Worm (Caenorhabditis elegans) whole organism, midembryonic: ENCODE measurements around the gene C01F6.14.

Source experiments
- T22C8.4 ChIP-seq: fragments of 200-800 bp; sonication (Bioruptor generic); IDR thresholded peaks from 2 replicates; pipeline ENCODE4 v1.3.6; 2022; ENCODE audit warnings: missing genetic modification characterization, missing compliant biosample characterization
- cog-1 ChIP-seq: sonication (generic microtip); optimal IDR thresholded peaks from 2 replicates; lab custom pipeline; 2016; ENCODE audit warnings: missing genetic modification characterization, missing compliant biosample characterization
- flt-1 ChIP-seq: fragments of 200-800 bp; sonication (Bioruptor generic); IDR thresholded peaks from 2 replicates; pipeline ENCODE4 v1.3.6; 2022; ENCODE audit warnings: missing genetic modification characterization, missing compliant biosample characterization
- klf-2 ChIP-seq: fragments of 200-800 bp; sonication (Bioruptor generic); conservative IDR thresholded peaks from 2 replicates; pipeline ENCODE4 v1.3.6; 2022; ENCODE audit warnings: missing genetic modification reagents, missing genetic modification characterization, missing compliant biosample characterization
- med-1 ChIP-seq: sonication (generic microtip); optimal IDR thresholded peaks from 2 replicates; lab custom pipeline; 2017; ENCODE audit warnings: missing genetic modification characterization, mild to moderate bottlenecking, missing compliant biosample characterization, antibody characterized with exemption, missing genetic modification reagents; ENCODE audit not compliant: insufficient read depth
- ref-1 ChIP-seq: fragments of 200-800 bp; sonication (Bioruptor generic); conservative IDR thresholded peaks from 2 replicates; pipeline ENCODE4 v1.3.6; 2022; ENCODE audit warnings: missing genetic modification reagents, missing genetic modification characterization, missing compliant biosample characterization
- tab-1 ChIP-seq: fragments of 200-800 bp; sonication (Bioruptor generic); IDR thresholded peaks from 2 replicates; pipeline ENCODE4 v1.3.6; 2022; ENCODE audit warnings: missing genetic modification characterization, missing compliant biosample characterization
- ztf-23 ChIP-seq: fragments of 200-800 bp; sonication (Bioruptor generic); IDR thresholded peaks from 2 replicates; pipeline ENCODE4 v1.3.6; 2022; ENCODE audit warnings: missing genetic modification reagents, missing genetic modification characterization, missing compliant biosample characterization
- ztf-29 ChIP-seq: fragments of 200-800 bp; sonication (Bioruptor generic); IDR thresholded peaks from 2 replicates; pipeline ENCODE4 v1.3.6; 2022; ENCODE audit warnings: missing genetic modification reagents, missing genetic modification characterization, missing compliant biosample characterization

The C01F6.14 gene

ce11 chrIV:9121545-9121944 lies 17.6 kb upstream of the C01F6.14 start:
- TF ChIP-seq flt-1 (GFP tag; lab: Robert Waterston, UW) (no peak), ztf-29 (GFP tag; lab: Robert Waterston, UW) (no peak), tab-1 (GFP tag; lab: Robert Waterston, UW) (no peak), cog-1 (tag; lab: Kevin White, UChicago) (no peak), klf-2 (GFP tag; lab: Robert Waterston, UW) (no peak), T22C8.4 (GFP tag; lab: Robert Waterston, UW) (no peak), med-1 (GFP tag; lab: Kevin White, UChicago) (no peak), ref-1 (GFP tag; lab: Robert Waterston, UW) (no peak), ztf-23 (GFP tag; lab: Robert Waterston, UW) (no peak)

- TF ChIP-seq ref-1 (GFP tag; lab: Robert Waterston, UW) (no peak), klf-2 (GFP tag; lab: Robert Waterston, UW) (no peak), tab-1 (GFP tag; lab: Robert Waterston, UW) (no peak), T22C8.4 (GFP tag; lab: Robert Waterston, UW) (no peak)
Measured at ce11 chrIV:9120220-9120619, 16.3 kb upstream of the C01F6.14 start.

- no peak for TF ChIP-seq ref-1 (GFP tag; lab: Robert Waterston, UW)
- no peak for TF ChIP-seq cog-1 (tag; lab: Kevin White, UChicago)
- no peak for TF ChIP-seq tab-1 (GFP tag; lab: Robert Waterston, UW)
- TF ChIP-seq ztf-23 (GFP tag; lab: Robert Waterston, UW) = no peak
- TF ChIP-seq T22C8.4 (GFP tag; lab: Robert Waterston, UW) = no peak
- no peak for TF ChIP-seq flt-1 (GFP tag; lab: Robert Waterston, UW)
- no peak for TF ChIP-seq ztf-29 (GFP tag; lab: Robert Waterston, UW)
- TF ChIP-seq med-1 (GFP tag; lab: Kevin White, UChicago) = no peak
- TF ChIP-seq klf-2 (GFP tag; lab: Robert Waterston, UW) = no peak
Measured at ce11 chrIV:9118792-9119191, 14.9 kb upstream of the C01F6.14 start, which contains the start of gene nrfl-1. Gene nrfl-1 (plus strand): TSS chrIV:9119092.

- no peak for TF ChIP-seq T22C8.4 (GFP tag; lab: Robert Waterston, UW)
- no peak for TF ChIP-seq flt-1 (GFP tag; lab: Robert Waterston, UW)
- no peak for TF ChIP-seq med-1 (GFP tag; lab: Kevin White, UChicago)
- no peak for TF ChIP-seq tab-1 (GFP tag; lab: Robert Waterston, UW)
- TF ChIP-seq ref-1 (GFP tag; lab: Robert Waterston, UW) = no peak
- no peak for TF ChIP-seq ztf-29 (GFP tag; lab: Robert Waterston, UW)
- no peak for TF ChIP-seq klf-2 (GFP tag; lab: Robert Waterston, UW)
- TF ChIP-seq ztf-23 (GFP tag; lab: Robert Waterston, UW) = no peak
- TF ChIP-seq cog-1 (tag; lab: Kevin White, UChicago) = no peak
Measured at ce11 chrIV:9118348-9118747, 14.4 kb upstream of the C01F6.14 start.

- no peak for TF ChIP-seq cog-1 (tag; lab: Kevin White, UChicago)
- no peak for TF ChIP-seq ref-1 (GFP tag; lab: Robert Waterston, UW)
- no peak for TF ChIP-seq flt-1 (GFP tag; lab: Robert Waterston, UW)
- no peak for TF ChIP-seq T22C8.4 (GFP tag; lab: Robert Waterston, UW)
- no peak for TF ChIP-seq med-1 (GFP tag; lab: Kevin White, UChicago)
- TF ChIP-seq ztf-29 (GFP tag; lab: Robert Waterston, UW) = no peak
- TF ChIP-seq tab-1 (GFP tag; lab: Robert Waterston, UW) = no peak
- no peak for TF ChIP-seq ztf-23 (GFP tag; lab: Robert Waterston, UW)
- TF ChIP-seq klf-2 (GFP tag; lab: Robert Waterston, UW) = no peak
Measured at ce11 chrIV:9117700-9118099, 13.8 kb upstream of the C01F6.14 start.

ce11 chrIV:9116452-9116851 lies 12.5 kb upstream of the C01F6.14 start:
- TF ChIP-seq flt-1 (GFP tag; lab: Robert Waterston, UW) (no peak), T22C8.4 (GFP tag; lab: Robert Waterston, UW) (no peak), tab-1 (GFP tag; lab: Robert Waterston, UW) (no peak), ref-1 (GFP tag; lab: Robert Waterston, UW) (no peak)

- TF ChIP-seq ref-1 (GFP tag; lab: Robert Waterston, UW) (no peak), ztf-23 (GFP tag; lab: Robert Waterston, UW) (no peak), ztf-29 (GFP tag; lab: Robert Waterston, UW) (no peak), tab-1 (GFP tag; lab: Robert Waterston, UW) (no peak), flt-1 (GFP tag; lab: Robert Waterston, UW) (no peak), cog-1 (tag; lab: Kevin White, UChicago) (no peak), med-1 (GFP tag; lab: Kevin White, UChicago) (no peak), klf-2 (GFP tag; lab: Robert Waterston, UW) (no peak), T22C8.4 (GFP tag; lab: Robert Waterston, UW) (no peak)
Measured at ce11 chrIV:9114078-9114477, 10.2 kb upstream of the C01F6.14 start.

- TF ChIP-seq flt-1 (GFP tag; lab: Robert Waterston, UW) (no peak), med-1 (GFP tag; lab: Kevin White, UChicago) (no peak), cog-1 (tag; lab: Kevin White, UChicago) (no peak), klf-2 (GFP tag; lab: Robert Waterston, UW) (no peak), ref-1 (GFP tag; lab: Robert Waterston, UW) (no peak), ztf-23 (GFP tag; lab: Robert Waterston, UW) (no peak), tab-1 (GFP tag; lab: Robert Waterston, UW) (no peak), ztf-29 (GFP tag; lab: Robert Waterston, UW) (no peak)
Measured at ce11 chrIV:9112019-9112418, 8.1 kb upstream of the C01F6.14 start.

- TF ChIP-seq T22C8.4 (GFP tag; lab: Robert Waterston, UW) (no peak), cog-1 (tag; lab: Kevin White, UChicago) (no peak), klf-2 (GFP tag; lab: Robert Waterston, UW) (no peak), ref-1 (GFP tag; lab: Robert Waterston, UW) (no peak), ztf-29 (GFP tag; lab: Robert Waterston, UW) (no peak), flt-1 (GFP tag; lab: Robert Waterston, UW) (no peak), med-1 (GFP tag; lab: Kevin White, UChicago) (no peak), tab-1 (GFP tag; lab: Robert Waterston, UW) (no peak), ztf-23 (GFP tag; lab: Robert Waterston, UW) (no peak)
Measured at ce11 chrIV:9108631-9109030, 4.7 kb upstream of the C01F6.14 start, which contains the start of gene aly-1. Gene aly-1 (plus strand): TSS chrIV:9108931.
